Fruit fly (Drosophila melanogaster): ENCODE measurements around the gene Coq4.

Coq4 gene

dm6 chr3L:17425132-17425713 lies 8.2 kb downstream of the Coq4 start, which contains the start of the genes Sec3 and COX7B:
TSS of gene Sec3 (minus strand) at chr3L:17425217.
TSS of gene COX7B (plus strand) at chr3L:17425477.
- TF ChIP-seq pan (optimal IDR thresholded peaks at IDR 0.05) = no peak
- TF ChIP-seq usp (GFP tag; optimal IDR thresholded peaks at IDR 0.05) = no peak
- TF ChIP-seq EcR (GFP tag; optimal IDR thresholded peaks at IDR 0.05) = no peak
- no peak for TF ChIP-seq CG8478 (optimal IDR thresholded peaks at IDR 0.05)
- no peak for TF ChIP-seq Dll (optimal IDR thresholded peaks at IDR 0.05)
- TF ChIP-seq psq (optimal IDR thresholded peaks at IDR 0.05) = no peak

dm6 chr3L:17421319-17421718 lies 12.1 kb downstream of the Coq4 start, which contains the start of gene blot:
TSS of gene blot (minus strand) at chr3L:17421514.
- TF ChIP-seq CG8478 (optimal IDR thresholded peaks at IDR 0.05) = no peak
- no peak for TF ChIP-seq pan (optimal IDR thresholded peaks at IDR 0.05)
- no peak for TF ChIP-seq psq (optimal IDR thresholded peaks at IDR 0.05)
- TF ChIP-seq Dll (optimal IDR thresholded peaks at IDR 0.05) = peak; percentile 12

dm6 chr3L:17420610-17421194 lies 12.7 kb downstream of the Coq4 start:
- TF ChIP-seq CG8478 (optimal IDR thresholded peaks at IDR 0.05) = no peak
- TF ChIP-seq EcR (GFP tag; optimal IDR thresholded peaks at IDR 0.05) = peak in 1 of 2 experiments; percentile 80

- TF ChIP-seq psq (optimal IDR thresholded peaks at IDR 0.05) (no peak), EcR (GFP tag; optimal IDR thresholded peaks at IDR 0.05) (peak in 1 of 2 experiments; percentile 60)
These were observed 14.2 kb downstream of the Coq4 start for dm6 chr3L:17419103-17419741.

- TF ChIP-seq Dll (optimal IDR thresholded peaks at IDR 0.05) (no peak), CG8478 (optimal IDR thresholded peaks at IDR 0.05) (no peak), psq (optimal IDR thresholded peaks at IDR 0.05) (no peak), pan (optimal IDR thresholded peaks at IDR 0.05) (no peak), EcR (GFP tag; optimal IDR thresholded peaks at IDR 0.05) (no peak), usp (GFP tag; optimal IDR thresholded peaks at IDR 0.05) (no peak)
These were observed 17.3 kb downstream of the Coq4 start for dm6 chr3L:17415967-17416749.

dm6 chr3L:17412146-17412545 lies 21.3 kb downstream of the Coq4 start:
- TF ChIP-seq EcR (GFP tag; optimal IDR thresholded peaks at IDR 0.05) (no peak), pan (optimal IDR thresholded peaks at IDR 0.05) (no peak), Dll (optimal IDR thresholded peaks at IDR 0.05) (no peak), psq (optimal IDR thresholded peaks at IDR 0.05) (no peak)

- no peak for TF ChIP-seq Dll (optimal IDR thresholded peaks at IDR 0.05)
- no peak for TF ChIP-seq pan (optimal IDR thresholded peaks at IDR 0.05)
- TF ChIP-seq psq (optimal IDR thresholded peaks at IDR 0.05) = no peak
- no peak for TF ChIP-seq EcR (GFP tag; optimal IDR thresholded peaks at IDR 0.05)
- no peak for TF ChIP-seq CG8478 (optimal IDR thresholded peaks at IDR 0.05)
- no peak for TF ChIP-seq usp (GFP tag; optimal IDR thresholded peaks at IDR 0.05)
These were observed 22.1 kb downstream of the Coq4 start for dm6 chr3L:17411273-17411672.

- no peak for TF ChIP-seq CG8478 (optimal IDR thresholded peaks at IDR 0.05)
- TF ChIP-seq usp (GFP tag; optimal IDR thresholded peaks at IDR 0.05) = no peak
- no peak for TF ChIP-seq pan (optimal IDR thresholded peaks at IDR 0.05)
- TF ChIP-seq psq (optimal IDR thresholded peaks at IDR 0.05) = no peak
- no peak for TF ChIP-seq EcR (GFP tag; optimal IDR thresholded peaks at IDR 0.05)
- TF ChIP-seq Dll (optimal IDR thresholded peaks at IDR 0.05) = no peak
These were observed 25.8 kb downstream of the Coq4 start for dm6 chr3L:17407480-17408093.

- TF ChIP-seq psq (optimal IDR thresholded peaks at IDR 0.05) (no peak), usp (GFP tag; optimal IDR thresholded peaks at IDR 0.05) (no peak), pan (optimal IDR thresholded peaks at IDR 0.05) (no peak), EcR (GFP tag; optimal IDR thresholded peaks at IDR 0.05) (no peak), CG8478 (optimal IDR thresholded peaks at IDR 0.05) (no peak), Dll (optimal IDR thresholded peaks at IDR 0.05) (no peak)
These were observed 26.3 kb downstream of the Coq4 start for dm6 chr3L:17407073-17407472.

dm6 chr3L:17404646-17405045 lies 28.8 kb downstream of the Coq4 start:
- TF ChIP-seq EcR (GFP tag; optimal IDR thresholded peaks at IDR 0.05) (no peak), Dll (optimal IDR thresholded peaks at IDR 0.05) (no peak), usp (GFP tag; optimal IDR thresholded peaks at IDR 0.05) (no peak), pan (optimal IDR thresholded peaks at IDR 0.05) (no peak), CG8478 (optimal IDR thresholded peaks at IDR 0.05) (no peak), psq (optimal IDR thresholded peaks at IDR 0.05) (no peak)

- TF ChIP-seq pan (optimal IDR thresholded peaks at IDR 0.05) (no peak), CG8478 (optimal IDR thresholded peaks at IDR 0.05) (no peak), EcR (GFP tag; optimal IDR thresholded peaks at IDR 0.05) (no peak), Dll (optimal IDR thresholded peaks at IDR 0.05) (no peak), psq (optimal IDR thresholded peaks at IDR 0.05) (no peak)
These were observed 30.2 kb downstream of the Coq4 start for dm6 chr3L:17403268-17403667.

dm6 chr3L:17402399-17402798 lies 31.0 kb downstream of the Coq4 start:
- TF ChIP-seq usp (GFP tag; optimal IDR thresholded peaks at IDR 0.05) (no peak), Dll (optimal IDR thresholded peaks at IDR 0.05) (no peak), EcR (GFP tag; optimal IDR thresholded peaks at IDR 0.05) (no peak), pan (optimal IDR thresholded peaks at IDR 0.05) (no peak), CG8478 (optimal IDR thresholded peaks at IDR 0.05) (no peak), psq (optimal IDR thresholded peaks at IDR 0.05) (no peak)
